Fruit fly (Drosophila melanogaster) whole organism, prepupa: ENCODE data around the gene CG11889.

Experiments used
- CG3032 ChIP-seq: fragments of 200-800 bp; optimal IDR thresholded peaks from 2 replicates; lab custom pipeline; 2019; ENCODE audit warnings: missing biosample characterization, mild to moderate bottlenecking, missing genetic modification characterization, moderate library complexity
- CG6163 ChIP-seq: fragments of 200-800 bp; sonication (Bioruptor generic); IDR thresholded peaks from 3 replicates; pipeline ENCODE4 v1.3.6; 2022; ENCODE audit warnings: missing biosample characterization, missing genetic modification characterization
- Lpt ChIP-seq: fragments of 200-800 bp; sonication (Bioruptor generic); optimal IDR thresholded peaks from 3 replicates; lab custom pipeline; 2016; ENCODE audit warnings: missing biosample characterization, missing genetic modification characterization
- salr ChIP-seq, 2 experiments: fragments of 200-800 bp; sonication (Bioruptor generic); optimal IDR thresholded peaks; 3 replicates each; lab custom pipeline; 2016 to 2018; ENCODE audit warnings: missing biosample characterization in 2 of 2, missing genetic modification characterization in 2 of 2, mild to moderate bottlenecking in 1 of 2

DNA sequence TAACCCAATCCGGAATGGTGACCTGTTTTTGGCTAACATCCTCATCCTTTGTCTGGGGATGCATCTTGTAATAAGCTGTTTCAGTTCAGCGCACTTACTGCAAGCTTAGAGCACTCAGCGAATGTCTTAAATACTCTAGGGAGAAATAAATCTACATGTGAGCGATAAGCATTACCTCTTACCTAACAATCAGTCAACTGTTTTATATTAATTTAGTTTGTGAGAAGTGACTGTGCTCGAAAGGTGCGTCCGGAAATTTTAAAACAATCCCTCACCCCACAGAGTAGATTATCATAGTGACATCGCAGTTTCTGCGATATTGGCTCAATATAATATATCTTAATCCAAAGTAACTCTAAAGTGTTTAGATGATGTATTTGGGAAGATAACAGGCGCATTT, 48.0 kb downstream of the CG11889 start, which contains the start of gene CG10553:
- TF ChIP-seq CG3032 (tag; lab: Kevin White, UChicago), result no peak
- no peak for TF ChIP-seq CG6163 (GFP tag; lab: Robert Waterston, UW)
- no peak for TF ChIP-seq Lpt (GFP tag; lab: Kevin White, UChicago)
- TF ChIP-seq salr (GFP tag; optimal IDR thresholded peaks at IDR 0.05; lab: Kevin White, UChicago), result no peak
